Fruit fly (Drosophila melanogaster) S2 (cell line): ENCODE results near the gene Pcd.

Experiments used
- CG8478 ChIP-seq: fragments of >200 bp; optimal IDR thresholded peaks from 2 replicates; lab custom pipeline; 2018
- CTCF ChIP-seq, 2 experiments: fragments of >200 bp; optimal IDR thresholded peaks; 2 replicates each; lab custom pipeline; 2018

dm6 chr3R:29726277-29726676 is 3.3 kb downstream of the Pcd start:
- TF ChIP-seq CG8478 (lab: Kevin White, UChicago) = no peak
- no peak for TF ChIP-seq CTCF (optimal IDR thresholded peaks at IDR 0.05; lab: Kevin White, UChicago)
